Fruit fly (Drosophila melanogaster) Kc167 (cell line): ENCODE results near the gene Sap30.

Experiments used
- Myc ChIP-seq: fragments of >200 bp; optimal IDR thresholded peaks from 2 replicates; lab custom pipeline; 2017; ENCODE audit warnings: missing external identifiers
- Sin3A ChIP-seq: fragments of >200 bp; optimal IDR thresholded peaks from 2 replicates; lab custom pipeline; 2018; ENCODE audit warnings: missing external identifiers
- h ChIP-seq: fragments of >200 bp; optimal IDR thresholded peaks from 3 replicates; lab custom pipeline; 2018; ENCODE audit warnings: missing external identifiers
- insv ChIP-seq: fragments of >200 bp; optimal IDR thresholded peaks from 3 replicates; lab custom pipeline; 2018; ENCODE audit warnings: missing external identifiers
- psq ChIP-seq: fragments of >200 bp; optimal IDR thresholded peaks from 2 replicates; lab custom pipeline; 2017; ENCODE audit warnings: missing external identifiers

DNA sequence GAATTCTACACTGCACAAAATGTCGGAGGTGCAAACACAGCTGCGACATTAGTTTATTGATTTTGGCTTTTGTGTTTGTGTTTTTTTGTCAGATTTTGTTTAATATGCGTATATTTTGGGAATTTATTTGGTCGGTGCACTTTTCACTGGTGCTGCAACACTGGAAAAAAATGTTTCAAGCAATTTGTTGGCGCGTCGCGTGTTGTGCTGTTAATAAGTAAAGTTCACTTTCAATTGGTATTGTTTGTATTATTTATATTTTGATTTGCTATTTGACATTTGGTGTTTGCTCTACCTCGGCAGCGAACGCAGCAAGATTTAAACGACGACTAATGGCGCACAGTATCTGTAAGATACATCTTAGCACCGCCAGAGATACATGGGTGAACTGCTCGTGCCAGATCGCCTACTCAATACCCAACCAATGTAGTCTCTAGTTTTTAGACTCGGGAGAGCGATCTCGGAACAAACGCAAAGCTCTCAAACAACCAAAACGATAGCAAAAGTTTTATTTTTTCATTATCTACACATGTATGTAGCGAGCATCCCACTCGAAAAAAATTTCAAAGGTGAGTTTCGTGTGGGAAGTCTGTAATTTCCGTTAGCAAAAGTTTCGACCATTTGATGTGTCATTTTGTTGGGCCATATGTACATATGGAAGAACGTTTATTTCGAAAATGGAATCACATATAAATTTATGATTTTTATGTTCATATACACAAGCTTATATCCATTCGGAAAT lies 4.7 kb upstream of the Sap30 start:
- TF ChIP-seq insv (lab: Kevin White, UChicago) (no peak), Myc (lab: Kevin White, UChicago) (no peak), h (lab: Kevin White, UChicago) (no peak), Sin3A (lab: Kevin White, UChicago) (no peak), psq (lab: Kevin White, UChicago) (no peak)
